Worm (Caenorhabditis elegans): Measurements from ENCODE around the gene trul-1.

trul-1 gene

ce11 chrII:282483-282882 is at the start of gene trul-1:
Gene trul-1 (minus strand): TSS chrII:282583.
- TF ChIP-seq unc-62 (GFP tag; optimal IDR thresholded peaks at IDR 0.05) (no peak), ama-1 (optimal IDR thresholded peaks at IDR 0.05) (no peak)

- TF ChIP-seq ztf-4 (tag; optimal IDR thresholded peaks at IDR 0.05) (no peak), aly-2 (tag; optimal IDR thresholded peaks at IDR 0.05) (no peak), pha-4 (tag; optimal IDR thresholded peaks at IDR 0.05) (no peak), tbx-2 (tag; optimal IDR thresholded peaks at IDR 0.05) (no peak), elt-3 (tag; optimal IDR thresholded peaks at IDR 0.05) (no peak), pqm-1 (tag; optimal IDR thresholded peaks at IDR 0.05) (no peak), R02D3.7 (tag; optimal IDR thresholded peaks at IDR 0.05) (no peak), skn-1 (tag; optimal IDR thresholded peaks at IDR 0.05) (no peak), ceh-16 (tag; optimal IDR thresholded peaks at IDR 0.05) (no peak), egl-27 (tag; optimal IDR thresholded peaks at IDR 0.05) (no peak), unc-39 (tag; optimal IDR thresholded peaks at IDR 0.05) (no peak), lsy-12 (tag; optimal IDR thresholded peaks at IDR 0.05) (no peak), fos-1 (tag; optimal IDR thresholded peaks at IDR 0.05) (no peak), ceh-82 (tag; optimal IDR thresholded peaks at IDR 0.05) (no peak), daf-12 (tag; optimal IDR thresholded peaks at IDR 0.05) (no peak)
Measured at ce11 chrII:325639-326350, 43.4 kb upstream of the trul-1 start, which contains the start of gene sgcb-1. Gene sgcb-1 (plus strand): TSS chrII:326300.

- TF ChIP-seq nfya-1 (tag; optimal IDR thresholded peaks at IDR 0.05; ENCODE audit: insufficient read depth) (peak; percentile 75), jun-1 (tag; optimal IDR thresholded peaks at IDR 0.05) (no peak), lin-39 (tag; optimal IDR thresholded peaks at IDR 0.05) (peak; percentile 89), egl-5 (tag; optimal IDR thresholded peaks at IDR 0.05) (peak; percentile 80), lin-15B (tag; optimal IDR thresholded peaks at IDR 0.05) (peak; percentile 31), daf-12 (tag; optimal IDR thresholded peaks at IDR 0.05) (no peak), fkh-2 (tag; optimal IDR thresholded peaks at IDR 0.05) (no peak), elt-1 (tag; optimal IDR thresholded peaks at IDR 0.05) (peak; percentile 4), unc-62 (GFP tag; optimal IDR thresholded peaks at IDR 0.05) (no peak), egl-27 (tag; optimal IDR thresholded peaks at IDR 0.05) (no peak), nhr-12 (tag; optimal IDR thresholded peaks at IDR 0.05) (no peak), snpc-4 (tag; optimal IDR thresholded peaks at IDR 0.05) (peak; percentile 57), nhr-76 (tag; optimal IDR thresholded peaks at IDR 0.05) (no peak), lsy-12 (tag; optimal IDR thresholded peaks at IDR 0.05) (no peak), nhr-25 (tag; optimal IDR thresholded peaks at IDR 0.05) (peak; percentile 23)
Measured at ce11 chrII:323048-323776, 40.8 kb upstream of the trul-1 start, which contains the start of gene K01A2.10. Gene K01A2.10 (minus strand): TSS chrII:323098.

ce11 chrII:321183-321582 is 38.8 kb upstream of the trul-1 start:
- TF ChIP-seq mdl-1 (tag; optimal IDR thresholded peaks at IDR 0.05) (no peak), skn-1 (tag; optimal IDR thresholded peaks at IDR 0.05) (no peak), elt-2 (tag; optimal IDR thresholded peaks at IDR 0.05) (no peak), fkh-10 (GFP tag; optimal IDR thresholded peaks at IDR 0.05) (no peak), lsy-12 (tag; optimal IDR thresholded peaks at IDR 0.05) (no peak), nhr-237 (tag; optimal IDR thresholded peaks at IDR 0.05) (no peak), elt-1 (tag; optimal IDR thresholded peaks at IDR 0.05) (no peak), tbx-2 (tag; optimal IDR thresholded peaks at IDR 0.05) (no peak), nhr-11 (tag; optimal IDR thresholded peaks at IDR 0.05) (no peak), ztf-4 (tag; optimal IDR thresholded peaks at IDR 0.05) (no peak), egl-5 (tag; optimal IDR thresholded peaks at IDR 0.05) (no peak), ceh-16 (tag; optimal IDR thresholded peaks at IDR 0.05) (no peak), daf-12 (tag; optimal IDR thresholded peaks at IDR 0.05) (no peak), ZK546.5 (tag; optimal IDR thresholded peaks at IDR 0.05) (no peak), nfya-1 (tag; optimal IDR thresholded peaks at IDR 0.05; ENCODE audit: insufficient read depth) (no peak), ama-1 (optimal IDR thresholded peaks at IDR 0.05) (no peak), jun-1 (tag; optimal IDR thresholded peaks at IDR 0.05) (no peak), fos-1 (tag; optimal IDR thresholded peaks at IDR 0.05) (no peak), nhr-23 (tag; optimal IDR thresholded peaks at IDR 0.05) (no peak), lin-39 (tag; optimal IDR thresholded peaks at IDR 0.05) (no peak)

Measured in whole organism, L3 larva.